Fruit fly (Drosophila melanogaster): ENCODE measurements around the gene Nepl17.

Nepl17 gene

DNA sequence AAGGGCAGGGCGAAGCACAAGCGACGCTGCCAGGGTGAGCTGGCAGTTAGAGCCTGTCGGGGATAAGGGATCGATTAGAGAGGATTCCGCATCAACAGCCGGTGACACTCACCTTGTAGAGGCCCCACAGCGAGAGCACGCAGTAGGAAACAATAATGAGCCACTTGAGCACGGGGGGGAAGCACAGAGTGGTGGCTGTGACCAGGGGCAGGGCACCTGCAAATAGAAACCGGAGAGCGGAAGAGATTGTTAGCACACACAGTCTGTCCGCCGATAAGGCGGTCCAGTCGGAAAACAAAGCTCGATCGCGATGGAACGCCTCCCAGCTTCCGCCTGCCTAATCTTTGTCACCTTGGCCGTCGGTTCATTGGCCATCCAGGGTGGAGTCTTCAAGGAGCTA, at the start of gene Nepl17:
Gene Nepl17, plus strand, starts transcription at position 301 of the 400 bp plus-strand sequence.
- TF ChIP-seq CG17801 (GFP tag; optimal IDR thresholded peaks at IDR 0.05; ENCODE audit: partially characterized antibody) = no peak

dm6 chr3R:28827222-28827621, 45.5 kb upstream of the Nepl17 start:
- TF ChIP-seq CG17801 (GFP tag; optimal IDR thresholded peaks at IDR 0.05; ENCODE audit: partially characterized antibody) = no peak

DNA sequence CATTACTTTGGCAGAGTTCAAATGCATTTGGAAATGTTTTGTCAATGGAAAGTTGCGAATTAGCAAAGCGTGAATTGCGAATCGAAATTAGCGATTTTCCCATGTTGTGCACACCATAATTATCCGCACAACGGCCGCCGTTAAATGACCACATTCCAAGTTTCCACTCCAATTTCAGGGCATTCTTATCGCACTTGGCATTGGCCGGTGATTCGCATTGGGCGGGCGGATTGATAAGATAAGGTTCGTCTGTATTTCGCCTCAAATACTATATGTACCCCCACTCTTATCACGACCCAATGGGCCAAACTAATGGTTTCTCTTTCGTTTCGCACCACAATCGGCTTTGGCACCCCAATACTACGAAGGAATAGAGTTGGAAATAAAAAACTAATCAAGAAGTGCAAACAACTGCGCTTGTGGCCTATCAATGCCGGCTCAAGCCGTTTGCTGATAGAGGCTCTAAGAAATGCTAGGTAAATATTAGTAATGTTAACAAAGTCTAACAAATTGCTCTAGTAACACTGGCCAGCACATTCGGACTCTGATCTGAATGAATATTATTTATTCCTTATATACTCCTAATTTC, 43.3 kb upstream of the Nepl17 start:
- no peak for TF ChIP-seq CG17801 (GFP tag; optimal IDR thresholded peaks at IDR 0.05; ENCODE audit: partially characterized antibody)

DNA sequence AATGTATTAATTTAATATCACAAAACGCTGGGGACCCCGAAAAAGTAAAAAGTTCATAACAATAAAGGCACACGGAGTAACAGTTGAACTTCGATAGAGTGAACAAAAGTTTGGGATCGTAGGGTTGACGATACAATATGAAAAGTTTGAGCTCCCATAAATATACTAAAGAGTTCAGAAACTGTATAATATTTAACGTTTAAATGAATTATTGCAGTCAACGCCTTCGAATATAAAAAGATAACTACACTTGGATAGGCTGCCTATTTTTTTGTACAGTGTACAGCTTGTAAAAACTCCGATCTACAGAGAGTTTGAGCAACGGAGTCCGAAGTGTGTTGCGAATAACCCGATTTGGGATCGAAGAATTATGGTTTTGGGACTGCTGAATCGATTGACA, 42.0 kb upstream of the Nepl17 start:
- no peak for TF ChIP-seq CG17801 (GFP tag; optimal IDR thresholded peaks at IDR 0.05; ENCODE audit: partially characterized antibody)

DNA sequence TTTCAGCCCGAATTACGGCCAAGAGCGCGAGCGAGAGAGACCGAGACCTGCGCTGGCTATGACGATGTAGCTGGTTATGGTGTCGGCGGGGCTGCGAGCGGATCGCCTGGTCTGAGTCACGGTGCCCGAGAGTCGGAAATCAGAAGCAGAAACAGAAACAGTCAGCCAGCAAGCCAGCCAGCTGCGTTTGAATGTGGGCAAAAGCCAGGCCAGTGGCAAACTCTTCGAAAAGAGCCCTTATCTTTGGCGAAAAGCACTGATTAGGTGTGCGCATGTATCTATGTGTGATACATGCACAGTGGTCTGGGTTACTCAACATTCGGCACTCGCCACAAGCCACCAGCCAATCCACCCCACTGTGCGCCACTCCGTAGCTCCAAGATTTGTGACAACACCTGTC, 41.5 kb upstream of the Nepl17 start:
- no peak for TF ChIP-seq CG17801 (GFP tag; optimal IDR thresholded peaks at IDR 0.05; ENCODE audit: partially characterized antibody)

dm6 chr3R:28831626-28832267, 41.0 kb upstream of the Nepl17 start, which contains the start of gene WASp:
WASp (minus strand) TSS chr3R:28832024.
- peak; percentile 31 for TF ChIP-seq CG17801 (GFP tag; optimal IDR thresholded peaks at IDR 0.05; ENCODE audit: partially characterized antibody)

- no peak for TF ChIP-seq CG17801 (GFP tag; optimal IDR thresholded peaks at IDR 0.05; ENCODE audit: partially characterized antibody)
Observed at dm6 chr3R:28840620-28841019, 32.1 kb upstream of the Nepl17 start.

DNA sequence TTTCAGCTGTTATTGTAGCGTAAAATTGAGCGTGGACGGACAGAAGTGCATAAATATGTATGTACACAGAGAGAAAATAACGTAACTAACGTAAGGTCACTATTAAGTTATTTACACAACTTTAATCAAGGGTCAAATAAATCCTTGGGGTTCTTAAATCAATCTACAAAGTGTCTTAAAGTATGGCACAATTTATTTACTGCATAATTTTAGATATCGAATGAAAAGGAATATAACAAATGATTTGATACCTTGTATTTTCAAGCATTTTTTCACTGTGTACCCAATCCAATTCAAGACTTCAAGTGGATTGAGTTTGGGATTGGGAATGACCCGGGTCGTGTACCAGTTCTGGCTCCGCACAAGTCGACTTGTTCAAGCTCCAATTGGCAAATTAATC, 30.7 kb upstream of the Nepl17 start:
- no peak for TF ChIP-seq CG17801 (GFP tag; optimal IDR thresholded peaks at IDR 0.05; ENCODE audit: partially characterized antibody)

DNA sequence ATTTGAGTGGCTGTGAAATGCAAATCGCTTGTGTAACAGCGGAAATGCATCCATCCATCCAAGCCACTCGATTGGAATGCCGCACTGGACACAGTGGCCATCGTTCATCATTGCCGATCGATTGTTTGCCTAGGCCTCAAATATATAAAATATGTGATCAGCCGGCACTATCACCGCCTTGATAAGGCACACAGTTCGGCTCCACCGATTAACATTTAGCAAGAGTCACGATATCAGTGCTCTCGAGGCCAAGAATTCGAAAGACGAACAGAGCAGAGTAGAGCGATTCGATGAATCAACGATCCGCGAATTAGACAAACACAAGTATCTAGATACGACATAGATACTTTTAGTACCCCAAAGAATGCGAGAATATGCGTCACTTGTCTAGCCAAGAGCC, 30.3 kb upstream of the Nepl17 start:
- TF ChIP-seq CG17801 (GFP tag; optimal IDR thresholded peaks at IDR 0.05; ENCODE audit: partially characterized antibody) = no peak

DNA sequence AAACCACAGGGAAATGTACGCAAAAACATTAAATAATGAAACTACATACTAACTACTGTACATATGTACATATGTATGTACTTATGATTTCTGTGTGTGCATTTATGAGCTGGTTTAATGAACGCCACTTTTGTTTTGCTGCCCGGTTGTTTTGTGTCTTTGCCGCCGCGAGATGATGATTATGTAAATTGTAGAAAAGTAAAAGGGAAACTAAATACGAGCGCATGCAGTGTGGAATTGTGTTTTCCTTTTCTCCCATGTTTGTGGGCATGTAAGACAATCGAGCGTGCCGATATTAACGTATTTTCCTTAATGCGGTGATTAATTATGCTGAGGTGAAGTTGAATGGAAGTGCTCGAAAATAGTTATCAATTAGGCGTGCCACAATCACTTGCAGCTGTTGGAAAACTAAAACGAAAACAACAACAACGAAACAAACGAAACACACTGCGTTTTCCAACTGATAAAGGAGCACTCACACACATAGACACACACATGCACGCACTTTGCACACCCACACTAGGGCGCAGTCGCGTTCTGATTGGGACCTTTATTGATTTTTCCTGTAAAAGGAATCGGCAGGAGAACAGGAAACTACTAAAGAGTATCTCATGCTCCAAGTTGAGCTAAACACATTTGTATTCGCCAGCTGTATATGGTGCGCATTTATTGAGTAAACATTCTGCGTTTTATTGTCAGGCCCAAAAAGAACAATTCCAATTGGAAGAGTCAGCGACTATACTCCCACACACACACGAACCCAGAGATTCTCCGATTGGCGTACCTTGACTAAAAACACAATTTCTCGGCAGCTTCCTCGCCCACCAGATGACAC, 28.7 kb upstream of the Nepl17 start:
- TF ChIP-seq CG17801 (GFP tag; optimal IDR thresholded peaks at IDR 0.05; ENCODE audit: partially characterized antibody) = no peak

- peak; percentile 32 for TF ChIP-seq CG17801 (GFP tag; optimal IDR thresholded peaks at IDR 0.05; ENCODE audit: partially characterized antibody)
Observed at dm6 chr3R:28844611-28845376, 27.9 kb upstream of the Nepl17 start, which contains the start of the genes Apc and spg. Apc (minus strand) TSS chr3R:28844748. spg (plus strand) TSS chr3R:28845270.

DNA sequence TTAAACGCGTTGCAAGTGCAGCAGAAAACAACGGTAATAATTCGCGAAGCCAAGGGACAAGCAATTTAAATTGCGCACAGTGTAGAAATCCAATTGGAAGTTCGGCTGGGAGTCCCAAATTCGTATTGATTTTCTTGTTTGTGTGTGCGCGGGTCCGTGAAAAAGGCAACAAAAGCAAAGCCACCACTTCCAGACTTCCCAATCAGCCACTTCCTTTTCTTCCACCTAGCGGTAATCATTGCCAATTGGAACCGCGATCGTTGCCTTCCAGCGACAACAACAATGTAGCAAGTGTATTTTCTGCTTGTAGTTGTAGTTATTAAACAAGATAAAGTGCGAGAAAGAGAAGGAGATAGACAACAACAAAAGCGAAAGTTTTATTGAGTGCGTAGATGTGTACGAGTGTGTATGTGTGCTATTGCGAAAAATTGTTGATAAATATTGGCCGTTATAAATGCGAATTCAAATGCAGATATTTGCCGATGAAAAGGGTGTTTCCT, 27.3 kb upstream of the Nepl17 start:
- no peak for TF ChIP-seq CG17801 (GFP tag; optimal IDR thresholded peaks at IDR 0.05; ENCODE audit: partially characterized antibody)

dm6 chr3R:28845981-28846380, 26.7 kb upstream of the Nepl17 start:
- no peak for TF ChIP-seq CG17801 (GFP tag; optimal IDR thresholded peaks at IDR 0.05; ENCODE audit: partially characterized antibody)

- no peak for TF ChIP-seq CG17801 (GFP tag; optimal IDR thresholded peaks at IDR 0.05; ENCODE audit: partially characterized antibody)
Observed at dm6 chr3R:28846877-28847529, 25.7 kb upstream of the Nepl17 start.

Data from ovary, adult (tissue).